Fruit fly (Drosophila melanogaster) whole organism, adult: ENCODE measurements around the gene Rab40.

Experiments used
- CG33017 ChIP-seq: fragments of 200-800 bp; sonication (Bioruptor generic); optimal IDR thresholded peaks from 2 replicates; lab custom pipeline; 2018; ENCODE audit warnings: missing biosample characterization, mild to moderate bottlenecking, missing genetic modification characterization, moderate library complexity
- cnc ChIP-seq, 2 experiments: fragments of >200 bp; optimal IDR thresholded peaks; 2 replicates each; lab custom pipeline; 2017
- ovo ChIP-seq: fragments of 200-800 bp; sonication (Bioruptor generic); optimal IDR thresholded peaks from 2 replicates; lab custom pipeline; 2016; ENCODE audit warnings: missing biosample characterization, missing genetic modification characterization

- no peak for TF ChIP-seq ovo
- no peak for TF ChIP-seq cnc (optimal IDR thresholded peaks at IDR 0.05; lab: Kevin White, UChicago)
- no peak for TF ChIP-seq CG33017 (tag; lab: Kevin White, UChicago)
Measured at dm6 chrX:12467241-12467597, 4.3 kb upstream of the Rab40 start.
